Worm (Caenorhabditis elegans): ENCODE measurements around the gene ZK177.1.

ce11 chrII:5544145-5544515, 16.2 kb downstream of the ZK177.1 start:
- TF ChIP-seq nhr-28 (tag; optimal IDR thresholded peaks at IDR 0.05) (peak; percentile 71), zip-11 (GFP tag; IDR thresholded peaks at IDR 0.05) (no peak), vab-7 (GFP tag; IDR thresholded peaks at IDR 0.05) (peak; percentile 61)
